Worm (Caenorhabditis elegans) whole organism, L1 larva: ENCODE measurements around the gene R03G5.6.

ENCODE experiments used
- C34B4.2 ChIP-seq: sonication (generic microtip); optimal IDR thresholded peaks from 2 replicates; lab custom pipeline; 2017; ENCODE audit warnings: mild to moderate bottlenecking, missing genetic modification characterization, missing compliant biosample characterization
- alr-1 ChIP-seq: fragments of 200-800 bp; sonication (Bioruptor generic); optimal IDR thresholded peaks from 2 replicates; lab custom pipeline; 2018; ENCODE audit warnings: borderline replicate concordance, mild to moderate bottlenecking, missing genetic modification characterization, missing compliant biosample characterization
- aly-2 ChIP-seq: fragments of 150-350 bp; optimal IDR thresholded peaks from 2 replicates; lab custom pipeline; 2014; ENCODE audit warnings: missing biosample characterization, missing genetic modification characterization
- blmp-1 ChIP-seq: fragments of 150-350 bp; optimal IDR thresholded peaks from 2 replicates; lab custom pipeline; 2014; ENCODE audit warnings: missing biosample characterization, missing genetic modification characterization
- ceh-63 ChIP-seq: fragments of 200-800 bp; sonication (Bioruptor generic); optimal IDR thresholded peaks from 2 replicates; lab custom pipeline; 2018; ENCODE audit warnings: mild to moderate bottlenecking, missing genetic modification characterization, missing compliant biosample characterization
- ceh-90 ChIP-seq: sonication (generic microtip); optimal IDR thresholded peaks from 2 replicates; lab custom pipeline; 2016; ENCODE audit warnings: missing genetic modification characterization, missing compliant biosample characterization
- ces-1 ChIP-seq: fragments of 150-350 bp; optimal IDR thresholded peaks from 2 replicates; lab custom pipeline; 2014; ENCODE audit warnings: missing biosample characterization, missing genetic modification reagents, missing genetic modification characterization
- efl-3 ChIP-seq: fragments of 200-800 bp; sonication (Bioruptor generic); optimal IDR thresholded peaks from 2 replicates; lab custom pipeline; 2018; ENCODE audit warnings: mild to moderate bottlenecking, missing genetic modification characterization, missing compliant biosample characterization
- egl-27 ChIP-seq, 2 experiments: fragments of 150-350 bp in 1 of 2; sonication (generic microtip); optimal IDR thresholded peaks; 3 replicates each; lab custom pipeline; 2017 to 2018; ENCODE audit warnings: missing biosample characterization in 2 of 2, missing genetic modification characterization in 2 of 2, missing genetic modification reagents in 2 of 2
- elt-2 ChIP-seq: sonication (generic microtip); optimal IDR thresholded peaks from 2 replicates; lab custom pipeline; 2016; ENCODE audit warnings: missing genetic modification characterization, mild to moderate bottlenecking, inconsistent platforms, missing compliant biosample characterization, missing genetic modification reagents
- elt-3 ChIP-seq, 6 experiments: fragments of 150-350 bp in 1 of 6; sonication (generic microtip); optimal IDR thresholded peaks; 2 replicates each; lab custom pipeline; 2017 to 2018; ENCODE audit warnings: missing biosample characterization in 6 of 6, missing genetic modification characterization in 6 of 6, inconsistent platforms in 1 of 6
- fkh-10 ChIP-seq: sonication (generic microtip); optimal IDR thresholded peaks from 2 replicates; lab custom pipeline; 2017; ENCODE audit warnings: missing biosample characterization, missing genetic modification reagents, missing genetic modification characterization
- fos-1 ChIP-seq: fragments of 150-350 bp; optimal IDR thresholded peaks from 2 replicates; lab custom pipeline; 2014; ENCODE audit warnings: missing biosample characterization, missing genetic modification characterization
- grh-1 ChIP-seq: fragments of 200-800 bp; sonication (Bioruptor generic); IDR thresholded peaks from 2 replicates; pipeline ENCODE4 v1.3.6; 2022; ENCODE audit warnings: missing genetic modification reagents, missing genetic modification characterization, missing compliant biosample characterization
- hlh-17 ChIP-seq: fragments of 200-800 bp; sonication (Bioruptor generic); optimal IDR thresholded peaks from 2 replicates; lab custom pipeline; 2018; ENCODE audit warnings: missing genetic modification characterization, mild to moderate bottlenecking, missing compliant biosample characterization, moderate library complexity, borderline replicate concordance
- lin-14 ChIP-seq: fragments of 200-800 bp; sonication (Bioruptor generic); optimal IDR thresholded peaks from 2 replicates; lab custom pipeline; 2018; ENCODE audit warnings: mild to moderate bottlenecking, missing genetic modification characterization, moderate library complexity, missing compliant biosample characterization
- lin-15B ChIP-seq: fragments of 150-350 bp; sonication (generic microtip); optimal IDR thresholded peaks from 3 replicates; lab custom pipeline; 2014; ENCODE audit warnings: missing biosample characterization, missing genetic modification characterization
- lin-39 ChIP-seq: fragments of 150-350 bp; optimal IDR thresholded peaks from 2 replicates; lab custom pipeline; 2014; ENCODE audit warnings: missing biosample characterization, missing genetic modification reagents, missing genetic modification characterization
- lir-3 ChIP-seq: sonication (generic microtip); optimal IDR thresholded peaks from 2 replicates; lab custom pipeline; 2016; ENCODE audit warnings: mild to moderate bottlenecking, missing genetic modification characterization, moderate library complexity, missing compliant biosample characterization; ENCODE audit not compliant: poor library complexity
- mab-9 ChIP-seq: fragments of 200-800 bp; sonication (Bioruptor generic); IDR thresholded peaks from 2 replicates; pipeline ENCODE4 v1.3.6; 2022; ENCODE audit warnings: missing genetic modification reagents, missing genetic modification characterization, missing compliant biosample characterization
- mdl-1 ChIP-seq, 2 experiments: fragments of 150-350 bp; optimal IDR thresholded peaks; 2 replicates each; lab custom pipeline; 2014 to 2017; ENCODE audit warnings: missing biosample characterization in 2 of 2, missing genetic modification characterization in 2 of 2, inconsistent platforms in 1 of 2
- mep-1 ChIP-seq: fragments of 150-350 bp; optimal IDR thresholded peaks from 2 replicates; lab custom pipeline; 2014; ENCODE audit warnings: missing biosample characterization, missing genetic modification characterization
- nhr-11 ChIP-seq: fragments of 150-350 bp; optimal IDR thresholded peaks from 2 replicates; lab custom pipeline; 2014; ENCODE audit warnings: missing biosample characterization, missing genetic modification characterization
- nhr-19 ChIP-seq: fragments of 200-800 bp; sonication (Bioruptor generic); conservative IDR thresholded peaks from 2 replicates; pipeline ENCODE4 v1.3.6; 2022; ENCODE audit warnings: missing genetic modification characterization, missing compliant biosample characterization
- nhr-20 ChIP-seq: sonication (generic microtip); optimal IDR thresholded peaks from 2 replicates; lab custom pipeline; 2016; ENCODE audit warnings: mild to moderate bottlenecking, missing genetic modification characterization, missing compliant biosample characterization
- nhr-237 ChIP-seq: fragments of 150-350 bp; optimal IDR thresholded peaks from 2 replicates; lab custom pipeline; 2014; ENCODE audit warnings: missing biosample characterization, missing genetic modification characterization
- nhr-28 ChIP-seq: fragments of 150-350 bp; optimal IDR thresholded peaks from 2 replicates; lab custom pipeline; 2014; ENCODE audit warnings: missing biosample characterization, missing genetic modification characterization
- nhr-47 ChIP-seq: sonication (generic microtip); optimal IDR thresholded peaks from 2 replicates; lab custom pipeline; 2016; ENCODE audit warnings: mild to moderate bottlenecking, missing genetic modification characterization, moderate library complexity, missing compliant biosample characterization
- nhr-71 ChIP-seq: sonication (generic microtip); optimal IDR thresholded peaks from 2 replicates; lab custom pipeline; 2016; ENCODE audit warnings: mild to moderate bottlenecking, missing genetic modification characterization, moderate library complexity, missing compliant biosample characterization
- nhr-77 ChIP-seq: fragments of 150-350 bp; optimal IDR thresholded peaks from 2 replicates; lab custom pipeline; 2014; ENCODE audit warnings: missing biosample characterization, missing genetic modification characterization
- nhr-85 ChIP-seq: sonication (generic microtip); peaks from one replicate; lab custom pipeline; 2016; ENCODE audit warnings: missing genetic modification characterization, inconsistent platforms, missing compliant biosample characterization
- nhr-90 ChIP-seq: sonication (generic microtip); optimal IDR thresholded peaks from 2 replicates; lab custom pipeline; 2016; ENCODE audit warnings: mild to moderate bottlenecking, missing genetic modification characterization, missing compliant biosample characterization; ENCODE audit not compliant: poor library complexity
- pag-3 ChIP-seq: sonication (generic microtip); optimal IDR thresholded peaks from 2 replicates; lab custom pipeline; 2017; ENCODE audit warnings: missing genetic modification characterization, mild to moderate bottlenecking, missing compliant biosample characterization, antibody characterized with exemption, borderline replicate concordance; ENCODE audit not compliant: insufficient read depth
- pax-3 ChIP-seq: fragments of 200-800 bp; sonication (Bioruptor generic); optimal IDR thresholded peaks from 2 replicates; lab custom pipeline; 2018; ENCODE audit warnings: mild to moderate bottlenecking, missing genetic modification characterization, moderate library complexity, missing compliant biosample characterization
- skn-1 ChIP-seq: fragments of 150-350 bp; optimal IDR thresholded peaks from 2 replicates; lab custom pipeline; 2014; ENCODE audit warnings: missing biosample characterization, missing genetic modification characterization
- snu-23 ChIP-seq: sonication (generic microtip); optimal IDR thresholded peaks from 2 replicates; lab custom pipeline; 2016; ENCODE audit warnings: missing genetic modification characterization, missing compliant biosample characterization
- sptf-1 ChIP-seq: fragments of 150-350 bp; optimal IDR thresholded peaks from 2 replicates; lab custom pipeline; 2014; ENCODE audit warnings: missing biosample characterization, missing genetic modification characterization
- tbx-2 ChIP-seq: sonication (generic microtip); optimal IDR thresholded peaks from 2 replicates; lab custom pipeline; 2016; ENCODE audit warnings: missing genetic modification characterization, missing compliant biosample characterization
- unc-30 ChIP-seq: sonication (generic microtip); optimal IDR thresholded peaks from 2 replicates; lab custom pipeline; 2017; ENCODE audit warnings: missing biosample characterization, missing genetic modification characterization
- unc-62 ChIP-seq: fragments of 150-350 bp; optimal IDR thresholded peaks from 2 replicates; lab custom pipeline; 2014; ENCODE audit warnings: missing biosample characterization, missing genetic modification reagents, missing genetic modification characterization
- unc-86 ChIP-seq: sonication (generic microtip); optimal IDR thresholded peaks from 2 replicates; lab custom pipeline; 2016; ENCODE audit warnings: missing genetic modification characterization, missing compliant biosample characterization
- unc-98 ChIP-seq: fragments of 200-800 bp; sonication (Bioruptor generic); IDR thresholded peaks from 2 replicates; pipeline ENCODE4 v1.3.6; 2022; ENCODE audit warnings: missing genetic modification characterization, missing compliant biosample characterization
- xbp-1 ChIP-seq: sonication (generic microtip); optimal IDR thresholded peaks from 2 replicates; lab custom pipeline; 2016; ENCODE audit warnings: missing genetic modification characterization, missing compliant biosample characterization
- zag-1 ChIP-seq: fragments of 150-350 bp; optimal IDR thresholded peaks from 2 replicates; lab custom pipeline; 2014; ENCODE audit warnings: missing biosample characterization, missing genetic modification characterization

The R03G5.6 gene

ce11 chrX:7823108-7823704 lies 6.5 kb upstream of the R03G5.6 start, which contains the start of gene eef-1A.2 (continued):
- peak; percentile 98 for TF ChIP-seq skn-1 (tag; lab: Kevin White, UChicago)
- peak; percentile 97 for TF ChIP-seq nhr-77 (tag; lab: Kevin White, UChicago)
- peak; percentile 97 for TF ChIP-seq nhr-20 (tag; lab: Kevin White, UChicago)

- TF ChIP-seq C34B4.2 (tag; lab: Kevin White, UChicago), result no peak
- peak; percentile 9 for TF ChIP-seq lin-14 (GFP tag; lab: Kevin White, UChicago)
Observed at ce11 chrX:7817555-7817954, 831 bp upstream of the R03G5.6 start.

ce11 chrX:7815230-7815629 lies 1.5 kb downstream of the R03G5.6 start:
- TF ChIP-seq C34B4.2 (tag; lab: Kevin White, UChicago) (no peak), skn-1 (tag; lab: Kevin White, UChicago) (peak; percentile 75), elt-3 (tag; optimal IDR thresholded peaks at IDR 0.05; lab: Kevin White, UChicago) (peak in 1 of 6 experiments; percentile 1), pag-3 (tag; lab: Kevin White, UChicago) (no peak)

- TF ChIP-seq ceh-90 (tag; lab: Kevin White, UChicago) (no peak), C34B4.2 (tag; lab: Kevin White, UChicago) (no peak), unc-62 (GFP tag; lab: Kevin White, UChicago) (no peak), zag-1 (tag; lab: Kevin White, UChicago) (no peak), pag-3 (tag; lab: Kevin White, UChicago) (no peak), lin-15B (tag; lab: Kevin White, UChicago) (no peak), nhr-20 (tag; lab: Kevin White, UChicago) (peak; percentile 70), ceh-63 (no peak), efl-3 (GFP tag; lab: Kevin White, UChicago) (no peak), lin-14 (GFP tag; lab: Kevin White, UChicago) (peak; percentile 73), unc-86 (no peak), nhr-237 (tag; lab: Kevin White, UChicago) (no peak), mab-9 (no peak), aly-2 (tag; lab: Kevin White, UChicago) (no peak), tbx-2 (tag; lab: Kevin White, UChicago) (no peak), pax-3 (tag; lab: Kevin White, UChicago) (no peak), fos-1 (tag; lab: Kevin White, UChicago) (peak; percentile 52), nhr-71 (tag; lab: Kevin White, UChicago) (peak; percentile 63), lir-3 (tag; lab: Kevin White, UChicago) (peak; percentile 25), nhr-85 (tag; lab: Kevin White, UChicago) (peak; percentile 82), nhr-90 (tag; lab: Kevin White, UChicago) (peak; percentile 49), blmp-1 (peak; percentile 93), nhr-47 (peak; percentile 21), nhr-11 (no peak), ces-1 (GFP tag; lab: Kevin White, UChicago) (no peak), egl-27 (tag; optimal IDR thresholded peaks at IDR 0.05; lab: Kevin White, UChicago) (no peak), lin-39 (tag; lab: Kevin White, UChicago) (no peak), mep-1 (tag; lab: Kevin White, UChicago) (peak; percentile 63), unc-98 (no peak), mdl-1 (tag; optimal IDR thresholded peaks at IDR 0.05; lab: Kevin White, UChicago) (no peak), elt-3 (tag; optimal IDR thresholded peaks at IDR 0.05; lab: Kevin White, UChicago) (peak in 5 of 6 experiments; percentile 11 to 71 (median 52)), elt-2 (tag; lab: Kevin White, UChicago) (peak; percentile 66), fkh-10 (no peak), unc-30 (no peak), snu-23 (GFP tag; lab: Kevin White, UChicago) (peak; percentile 62), alr-1 (tag; lab: Kevin White, UChicago) (no peak), nhr-19 (peak; percentile 53), xbp-1 (tag; lab: Kevin White, UChicago) (no peak), hlh-17 (GFP tag; lab: Kevin White, UChicago) (no peak), grh-1 (GFP tag; lab: Robert Waterston, UW) (no peak), sptf-1 (tag; lab: Kevin White, UChicago) (no peak), nhr-28 (tag; lab: Kevin White, UChicago) (no peak)
Observed at ce11 chrX:7814747-7815146, 2.0 kb downstream of the R03G5.6 start.
